Fruit fly (Drosophila melanogaster) whole organism, prepupa: ENCODE measurements around the gene CG34437.

Experiments
- Blimp-1 ChIP-seq: fragments of 200-800 bp; sonication (Bioruptor generic); optimal IDR thresholded peaks from 3 replicates; lab custom pipeline; 2017; ENCODE audit warnings: missing biosample characterization, missing genetic modification characterization, mild to moderate bottlenecking, moderate library complexity, missing genetic modification reagents
- CG10631 ChIP-seq: fragments of 200-800 bp; sonication (Bioruptor generic); optimal IDR thresholded peaks from 2 replicates; lab custom pipeline; 2016; ENCODE audit warnings: missing biosample characterization, missing genetic modification characterization
- CG11762 ChIP-seq: fragments of 200-800 bp; sonication (Bioruptor generic); optimal IDR thresholded peaks from 3 replicates; lab custom pipeline; 2016; ENCODE audit warnings: missing biosample characterization, missing genetic modification characterization; ENCODE audit not compliant: insufficient read depth
- CG11902 ChIP-seq: fragments of 200-800 bp; sonication (Bioruptor generic); optimal IDR thresholded peaks from 3 replicates; lab custom pipeline; 2016; ENCODE audit warnings: missing biosample characterization, missing genetic modification characterization
- CG15336 ChIP-seq: fragments of 200-800 bp; sonication (Bioruptor generic); IDR thresholded peaks from 2 replicates; pipeline ENCODE4 v1.3.6; 2022; ENCODE audit warnings: missing biosample characterization, missing genetic modification characterization
- CG3032 ChIP-seq: fragments of 200-800 bp; optimal IDR thresholded peaks from 2 replicates; lab custom pipeline; 2019; ENCODE audit warnings: missing biosample characterization, mild to moderate bottlenecking, missing genetic modification characterization, moderate library complexity
- CG31627 ChIP-seq: fragments of 200-800 bp; sonication (Bioruptor generic); optimal IDR thresholded peaks from 3 replicates; lab custom pipeline; 2016; ENCODE audit warnings: missing biosample characterization, missing genetic modification characterization
- CG32006 ChIP-seq: fragments of 200-800 bp; sonication (Bioruptor generic); optimal IDR thresholded peaks from 3 replicates; lab custom pipeline; 2017; ENCODE audit warnings: missing biosample characterization, mild to moderate bottlenecking, missing genetic modification characterization
- CG34406 ChIP-seq: fragments of 200-800 bp; sonication (Bioruptor generic); optimal IDR thresholded peaks from 3 replicates; lab custom pipeline; 2016; ENCODE audit warnings: missing biosample characterization, missing genetic modification characterization
- CG3919 ChIP-seq: fragments of 200-800 bp; sonication (Bioruptor generic); optimal IDR thresholded peaks from 3 replicates; lab custom pipeline; 2016; ENCODE audit warnings: missing biosample characterization, missing genetic modification characterization
- CG6163 ChIP-seq: fragments of 200-800 bp; sonication (Bioruptor generic); IDR thresholded peaks from 3 replicates; pipeline ENCODE4 v1.3.6; 2022; ENCODE audit warnings: missing biosample characterization, missing genetic modification characterization
- CG6792 ChIP-seq: fragments of 200-800 bp; sonication (Bioruptor generic); optimal IDR thresholded peaks from 3 replicates; lab custom pipeline; 2016; ENCODE audit warnings: missing biosample characterization, missing genetic modification characterization
- CG6808 ChIP-seq: fragments of 200-800 bp; sonication (Bioruptor generic); optimal IDR thresholded peaks from 3 replicates; lab custom pipeline; 2017; ENCODE audit warnings: missing biosample characterization, missing genetic modification characterization, mild to moderate bottlenecking, moderate library complexity, missing genetic modification reagents
- CG8119 ChIP-seq: fragments of 200-800 bp; sonication (Bioruptor generic); IDR thresholded peaks from 3 replicates; pipeline ENCODE4 v1.3.6; 2022; ENCODE audit warnings: missing biosample characterization, missing genetic modification characterization
- CG8632 ChIP-seq: fragments of 200-800 bp; sonication (Bioruptor generic); optimal IDR thresholded peaks from 3 replicates; lab custom pipeline; 2016; ENCODE audit warnings: missing biosample characterization, missing genetic modification characterization
- Eip78C ChIP-seq: fragments of 200-800 bp; sonication (Bioruptor generic); peaks from one replicate; lab custom pipeline; 2016; ENCODE audit warnings: missing biosample characterization, missing genetic modification characterization
- Eip93F ChIP-seq: fragments of 200-800 bp; sonication (Bioruptor generic); optimal IDR thresholded peaks from 2 replicates; lab custom pipeline; 2016; ENCODE audit warnings: missing biosample characterization, mild to moderate bottlenecking, missing genetic modification characterization
- Ets96B ChIP-seq: fragments of 200-800 bp; optimal IDR thresholded peaks from 2 replicates; lab custom pipeline; 2019; ENCODE audit warnings: missing biosample characterization, mild to moderate bottlenecking, missing genetic modification characterization, moderate library complexity
- Gug ChIP-seq: fragments of 200-800 bp; sonication (Bioruptor generic); IDR thresholded peaks from 2 replicates; pipeline ENCODE4 v1.3.6; 2022; ENCODE audit warnings: missing biosample characterization, missing genetic modification characterization
- Hr38 ChIP-seq: sonication (Bioruptor generic); optimal IDR thresholded peaks from 2 replicates; lab custom pipeline; 2016; ENCODE audit warnings: missing biosample characterization, missing genetic modification characterization
- Hr39 ChIP-seq: fragments of 200-800 bp; sonication (Bioruptor generic); optimal IDR thresholded peaks from 2 replicates; lab custom pipeline; 2016; ENCODE audit warnings: missing biosample characterization, missing genetic modification characterization
- Smox ChIP-seq: fragments of 200-800 bp; sonication (Bioruptor generic); optimal IDR thresholded peaks from 3 replicates; lab custom pipeline; 2016; ENCODE audit warnings: missing biosample characterization, missing genetic modification characterization
- Sox102F ChIP-seq: fragments of 200-800 bp; sonication (Bioruptor generic); optimal IDR thresholded peaks from 2 replicates; lab custom pipeline; 2016; ENCODE audit warnings: missing biosample characterization, mild to moderate bottlenecking, missing genetic modification characterization
- acj6 ChIP-seq: fragments of 200-800 bp; sonication (Bioruptor generic); optimal IDR thresholded peaks from 3 replicates; lab custom pipeline; 2016; ENCODE audit warnings: missing biosample characterization, missing genetic modification characterization
- dsx ChIP-seq: fragments of 200-800 bp; optimal IDR thresholded peaks from 3 replicates; lab custom pipeline; 2019; ENCODE audit warnings: missing biosample characterization, mild to moderate bottlenecking, missing genetic modification characterization, moderate library complexity; ENCODE audit not compliant: poor library complexity, severe bottlenecking
- eg ChIP-seq: fragments of 200-800 bp; sonication (Bioruptor generic); IDR thresholded peaks from 3 replicates; pipeline ENCODE4 v1.3.6; 2022; ENCODE audit warnings: missing biosample characterization, missing genetic modification characterization
- esn ChIP-seq: fragments of 200-800 bp; sonication (Bioruptor generic); optimal IDR thresholded peaks from 2 replicates; lab custom pipeline; 2016; ENCODE audit warnings: missing biosample characterization, mild to moderate bottlenecking, missing genetic modification characterization, moderate library complexity
- fd59A ChIP-seq: fragments of 200-800 bp; sonication (Bioruptor generic); optimal IDR thresholded peaks from 2 replicates; lab custom pipeline; 2017; ENCODE audit warnings: missing biosample characterization, mild to moderate bottlenecking, missing genetic modification characterization, missing genetic modification reagents
- lz ChIP-seq: fragments of 200-800 bp; sonication (Bioruptor generic); optimal IDR thresholded peaks from 3 replicates; lab custom pipeline; 2016; ENCODE audit warnings: missing biosample characterization, missing genetic modification characterization
- net ChIP-seq: fragments of 200-800 bp; sonication (Bioruptor generic); optimal IDR thresholded peaks from 3 replicates; lab custom pipeline; 2016; ENCODE audit warnings: missing biosample characterization, missing genetic modification characterization
- pdm3 ChIP-seq: fragments of 200-800 bp; sonication (Bioruptor generic); optimal IDR thresholded peaks from 3 replicates; lab custom pipeline; 2016; ENCODE audit warnings: missing biosample characterization, missing genetic modification characterization
- spab ChIP-seq: fragments of 200-800 bp; sonication (Bioruptor generic); optimal IDR thresholded peaks from 2 replicates; lab custom pipeline; 2017; ENCODE audit warnings: missing biosample characterization, mild to moderate bottlenecking, missing genetic modification characterization, missing genetic modification reagents
- svp ChIP-seq: fragments of 200-800 bp; sonication (Bioruptor generic); peaks from one replicate; lab custom pipeline; 2016; ENCODE audit warnings: missing biosample characterization, missing genetic modification characterization
- topi ChIP-seq: fragments of 200-800 bp; sonication (Bioruptor generic); optimal IDR thresholded peaks from 3 replicates; lab custom pipeline; 2016; ENCODE audit warnings: missing biosample characterization, missing genetic modification characterization
- vri ChIP-seq: fragments of 200-800 bp; sonication (Bioruptor generic); optimal IDR thresholded peaks from 3 replicates; lab custom pipeline; 2016; ENCODE audit warnings: missing biosample characterization, mild to moderate bottlenecking, missing genetic modification characterization

The CG34437 gene

dm6 chr3R:28291038-28291437 lies 7.5 kb downstream of the CG34437 start, which contains the start of gene Mst98Ca:
Gene Mst98Ca, plus strand, starts transcription at chr3R:28291338.
- no peak for TF ChIP-seq CG34406 (GFP tag; lab: Kevin White, UChicago)
- no peak for TF ChIP-seq net (GFP tag; lab: Kevin White, UChicago)
- TF ChIP-seq vri, result no peak
- no peak for TF ChIP-seq CG8119 (GFP tag; lab: Robert Waterston, UW)
- TF ChIP-seq Smox (GFP tag; lab: Kevin White, UChicago), result no peak
- TF ChIP-seq Sox102F (GFP tag; lab: Kevin White, UChicago), result no peak
- no peak for TF ChIP-seq lz
- no peak for TF ChIP-seq Gug (GFP tag; lab: Robert Waterston, UW)
- TF ChIP-seq CG15336 (GFP tag; lab: Robert Waterston, UW), result no peak
- TF ChIP-seq, all 60 proteins: peak for 0

- no peak for TF ChIP-seq CG8632 (GFP tag; lab: Kevin White, UChicago)
- no peak for TF ChIP-seq spab (GFP tag; lab: Kevin White, UChicago)
- TF ChIP-seq eg (GFP tag; lab: Robert Waterston, UW), result no peak
- TF ChIP-seq lz, result no peak
- no peak for TF ChIP-seq CG11902 (GFP tag; lab: Kevin White, UChicago)
- TF ChIP-seq Gug (GFP tag; lab: Robert Waterston, UW), result no peak
- no peak for TF ChIP-seq Ets96B (tag; lab: Kevin White, UChicago)
- TF ChIP-seq, all 60 proteins: peak for 0
Observed at dm6 chr3R:28292498-28292897, 9.0 kb downstream of the CG34437 start, which contains the start of gene Mst98Cb. Gene Mst98Cb, plus strand, starts transcription at chr3R:28292798.

- TF ChIP-seq svp (peak; percentile 35), CG11902 (GFP tag; lab: Kevin White, UChicago) (no peak)
Observed at dm6 chr3R:28293748-28294147, 10.2 kb downstream of the CG34437 start, which contains the start of gene UQCR-14L. Gene UQCR-14L, plus strand, starts transcription at chr3R:28294048.

- TF ChIP-seq acj6 (GFP tag; lab: Kevin White, UChicago) (no peak), CG3919 (GFP tag; lab: Kevin White, UChicago) (no peak), CG32006 (GFP tag; lab: Kevin White, UChicago) (peak; percentile 22), eg (GFP tag; lab: Robert Waterston, UW) (0 out of 3 replicates have a peak, but pooled peaks have one; percentile 20), CG6163 (GFP tag; lab: Robert Waterston, UW) (0 out of 3 replicates have a peak, but pooled peaks have one; percentile 39), svp (peak; percentile 37), Hr39 (GFP tag; lab: Kevin White, UChicago) (peak; percentile 6), topi (GFP tag; lab: Kevin White, UChicago) (no peak), Eip78C (peak; percentile 51)
Observed at dm6 chr3R:28297513-28297912, 14.0 kb downstream of the CG34437 start.

dm6 chr3R:28304505-28304904 lies 21.0 kb downstream of the CG34437 start, which contains the start of gene CG12516:
Gene CG12516, minus strand, starts transcription at chr3R:28304605.
- TF ChIP-seq fd59A (GFP tag; lab: Kevin White, UChicago) (no peak), CG6808 (GFP tag; lab: Kevin White, UChicago) (no peak), Hr38 (GFP tag; lab: Kevin White, UChicago) (no peak)

dm6 chr3R:28305959-28306358 lies 22.4 kb downstream of the CG34437 start:
- TF ChIP-seq svp, result no peak
- TF ChIP-seq CG3032, result no peak
- TF ChIP-seq topi (GFP tag; lab: Kevin White, UChicago), result no peak
- TF ChIP-seq CG11902 (GFP tag; lab: Kevin White, UChicago), result no peak
- no peak for TF ChIP-seq CG10631 (GFP tag; lab: Kevin White, UChicago)
- TF ChIP-seq, all 60 proteins: peak for 0

- TF ChIP-seq Eip93F (GFP tag; lab: Kevin White, UChicago) (no peak), CG8632 (GFP tag; lab: Kevin White, UChicago) (no peak), Blimp-1 (GFP tag; lab: Kevin White, UChicago) (no peak), eg (GFP tag; lab: Robert Waterston, UW) (peak; percentile 61; the same call in 2 of the 3 replicates), CG11762 (GFP tag; lab: Kevin White, UChicago) (no peak), acj6 (GFP tag; lab: Kevin White, UChicago) (no peak), CG31627 (no peak), Hr38 (GFP tag; lab: Kevin White, UChicago) (no peak), spab (GFP tag; lab: Kevin White, UChicago) (no peak), Ets96B (tag; lab: Kevin White, UChicago) (no peak), pdm3 (GFP tag; lab: Kevin White, UChicago) (no peak), Hr39 (GFP tag; lab: Kevin White, UChicago) (no peak), fd59A (GFP tag; lab: Kevin White, UChicago) (no peak), CG11902 (GFP tag; lab: Kevin White, UChicago) (no peak), CG6792 (GFP tag; lab: Kevin White, UChicago) (no peak), esn (GFP tag; lab: Kevin White, UChicago) (no peak), dsx (no peak)
Observed at dm6 chr3R:28307926-28308746, 24.6 kb downstream of the CG34437 start.
